Worm (Caenorhabditis elegans): ENCODE data around the gene smc-3.

- TF ChIP-seq W03F9.2 (tag; optimal IDR thresholded peaks at IDR 0.05) (no peak), him-1 (tag; optimal IDR thresholded peaks at IDR 0.05) (no peak), dao-5 (tag; optimal IDR thresholded peaks at IDR 0.05) (no peak)
Measured at ce11 chrIII:11270795-11271194, 19.9 kb upstream of the smc-3 start, which contains the start of gene obr-1.

Measured in whole organism, L4/young adult.